Worm (Caenorhabditis elegans) whole organism, early embryonic: ENCODE measurements around the gene F52B11.2.

Experiments used
- B0310.2 ChIP-seq: sonication (generic microtip); optimal IDR thresholded peaks from 2 replicates; lab custom pipeline; 2016; ENCODE audit warnings: mild to moderate bottlenecking, missing genetic modification characterization, missing compliant biosample characterization
- aly-1 ChIP-seq: sonication (generic microtip); optimal IDR thresholded peaks from 2 replicates; lab custom pipeline; 2016; ENCODE audit warnings: missing genetic modification characterization, missing compliant biosample characterization
- ama-1 ChIP-seq: fragments of 150-350 bp; optimal IDR thresholded peaks from 2 replicates; lab custom pipeline; 2014
- ceh-13 ChIP-seq: fragments of 200-800 bp; sonication (Bioruptor generic); optimal IDR thresholded peaks from 2 replicates; lab custom pipeline; 2018; ENCODE audit warnings: mild to moderate bottlenecking, missing genetic modification characterization, missing compliant biosample characterization
- ceh-36 ChIP-seq: sonication (generic microtip); optimal IDR thresholded peaks from 2 replicates; lab custom pipeline; 2016; ENCODE audit warnings: missing genetic modification characterization, inconsistent platforms, missing compliant biosample characterization
- flt-1 ChIP-seq: fragments of 200-800 bp; sonication (Bioruptor generic); IDR thresholded peaks from 2 replicates; pipeline ENCODE4 v1.3.6; 2022; ENCODE audit warnings: missing genetic modification characterization, missing compliant biosample characterization
- hmbx-1 ChIP-seq: sonication (generic microtip); optimal IDR thresholded peaks from 2 replicates; lab custom pipeline; 2016; ENCODE audit warnings: mild to moderate bottlenecking, missing genetic modification characterization, missing compliant biosample characterization
- hmg-4 ChIP-seq: fragments of 200-800 bp; sonication (Bioruptor generic); optimal IDR thresholded peaks from 2 replicates; lab custom pipeline; 2018; ENCODE audit warnings: mild to moderate bottlenecking, missing genetic modification characterization, missing compliant biosample characterization
- hnd-1 ChIP-seq: sonication (generic microtip); optimal IDR thresholded peaks from 2 replicates; lab custom pipeline; 2016; ENCODE audit warnings: missing genetic modification characterization, missing compliant biosample characterization
- scrt-1 ChIP-seq: fragments of 200-800 bp; sonication (Bioruptor generic); IDR thresholded peaks from 2 replicates; pipeline ENCODE4 v1.3.6; 2022; ENCODE audit warnings: missing genetic modification characterization, missing compliant biosample characterization
- sea-1 ChIP-seq: fragments of 200-800 bp; sonication (Bioruptor generic); conservative IDR thresholded peaks from 2 replicates; pipeline ENCODE4 v1.3.6; 2022; ENCODE audit warnings: missing genetic modification characterization, missing compliant biosample characterization
- tbx-11 ChIP-seq: fragments of 200-800 bp; sonication (Bioruptor generic); IDR thresholded peaks from 2 replicates; pipeline ENCODE4 v1.3.6; 2022; ENCODE audit warnings: missing genetic modification characterization, missing compliant biosample characterization
- tbx-37 ChIP-seq: fragments of 200-800 bp; sonication (Bioruptor generic); conservative IDR thresholded peaks from 2 replicates; pipeline ENCODE4 v1.3.6; 2022; ENCODE audit warnings: missing genetic modification reagents, missing genetic modification characterization, missing compliant biosample characterization
- tra-4 ChIP-seq: sonication (generic microtip); optimal IDR thresholded peaks from 2 replicates; lab custom pipeline; 2017; ENCODE audit warnings: missing genetic modification characterization, missing compliant biosample characterization

Gene F52B11.2

ce11 chrIV:14131770-14132169 lies 48.4 kb downstream of the F52B11.2 start, which contains the start of gene srz-59:
TSS of gene srz-59 (plus strand) at chrIV:14132070.
- TF ChIP-seq hnd-1 (tag; lab: Kevin White, UChicago) (no peak), ceh-13 (GFP tag; lab: Kevin White, UChicago) (no peak), tra-4 (tag; lab: Kevin White, UChicago) (no peak), ama-1 (lab: Kevin White, UChicago) (no peak), hmg-4 (GFP tag; lab: Kevin White, UChicago) (no peak), tbx-11 (GFP tag; lab: Robert Waterston, UW) (no peak), B0310.2 (tag; lab: Kevin White, UChicago) (no peak)

DNA sequence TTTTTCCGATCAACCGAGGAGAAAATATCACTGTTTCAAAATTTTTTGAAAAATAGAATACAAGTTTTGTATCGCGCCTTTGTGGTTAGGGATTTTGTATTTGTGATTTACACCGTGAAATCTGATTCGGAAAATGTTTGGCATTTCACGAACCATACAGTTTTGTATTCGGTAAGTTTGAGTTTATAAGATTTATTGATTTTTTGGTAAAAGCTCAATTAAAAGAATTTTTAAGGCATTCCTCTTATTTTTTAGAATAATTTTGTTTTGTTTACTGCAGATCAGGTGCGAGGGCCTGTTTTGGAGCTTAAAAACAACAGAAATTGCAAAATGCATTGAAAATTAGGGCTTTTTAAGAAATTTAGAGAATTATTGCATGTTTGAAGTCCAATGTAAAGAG lies 50.0 kb downstream of the F52B11.2 start:
- TF ChIP-seq tbx-37 (GFP tag; lab: Robert Waterston, UW), result no peak
- no peak for TF ChIP-seq hmbx-1
- no peak for TF ChIP-seq hmg-4 (GFP tag; lab: Kevin White, UChicago)
- no peak for TF ChIP-seq sea-1
- TF ChIP-seq tbx-11 (GFP tag; lab: Robert Waterston, UW), result no peak
- no peak for TF ChIP-seq tra-4 (tag; lab: Kevin White, UChicago)
- no peak for TF ChIP-seq flt-1 (GFP tag; lab: Robert Waterston, UW)
- no peak for TF ChIP-seq ceh-36 (tag; lab: Kevin White, UChicago)
- TF ChIP-seq scrt-1, result no peak
- no peak for TF ChIP-seq B0310.2 (tag; lab: Kevin White, UChicago)
- no peak for TF ChIP-seq aly-1 (tag; lab: Kevin White, UChicago)
